Worm (Caenorhabditis elegans) whole organism, L1 larva: ENCODE measurements around the gene rpi-2.

ENCODE experiments used
- swsn-7 ChIP-seq: sonication (generic microtip); optimal IDR thresholded peaks from 2 replicates; lab custom pipeline; 2016; ENCODE audit warnings: missing genetic modification characterization, missing compliant biosample characterization
- unc-130 ChIP-seq: fragments of 150-350 bp; optimal IDR thresholded peaks from 2 replicates; lab custom pipeline; 2017; ENCODE audit warnings: missing biosample characterization, missing genetic modification characterization, inconsistent platforms

DNA sequence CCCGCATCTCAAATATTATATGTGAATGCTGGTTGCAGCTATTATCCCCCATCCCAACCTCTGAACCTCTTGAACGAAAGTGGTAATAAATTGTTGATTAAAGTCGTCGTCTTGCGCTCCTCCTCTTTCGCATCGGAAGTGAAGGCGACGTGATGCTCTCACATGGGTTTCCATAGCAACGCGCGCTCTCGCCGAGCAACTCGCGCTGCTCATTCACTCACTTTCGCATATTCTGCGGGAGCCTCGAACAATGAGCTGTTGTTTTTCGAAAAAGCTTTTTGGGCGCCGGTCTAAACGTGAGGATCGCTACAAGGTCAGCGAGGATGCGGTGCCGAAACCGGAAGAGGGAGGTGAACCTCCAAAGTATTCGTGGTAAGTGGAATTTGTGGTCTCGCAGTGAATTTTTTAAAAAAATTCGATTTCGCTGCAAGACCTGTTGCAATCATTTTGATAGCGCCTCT, at the start of gene rpi-2:
- TF ChIP-seq swsn-7 (tag; lab: Kevin White, UChicago) (peak; percentile 29), unc-130 (no peak)
